Fruit fly (Drosophila melanogaster): Measurements from ENCODE around the gene Stam.

The Stam gene

dm6 chr2L:10856328-10856942 is 1.9 kb upstream of the Stam start, which contains the start of gene Dnz1 (continued):
- peak; percentile 7 for TF ChIP-seq kay (GFP tag; optimal IDR thresholded peaks at IDR 0.05)
- peak; percentile 39 for TF ChIP-seq CG13894 (tag; optimal IDR thresholded peaks at IDR 0.05)
- peak; percentile 86 for TF ChIP-seq vvl (GFP tag; IDR thresholded peaks at IDR 0.05)
- TF ChIP-seq CG7786 (GFP tag; optimal IDR thresholded peaks at IDR 0.05): no peak
- no peak for TF ChIP-seq fru (optimal IDR thresholded peaks at IDR 0.05)
- no peak for TF ChIP-seq CG6765 (GFP tag; optimal IDR thresholded peaks at IDR 0.05)
- peak; percentile 64 for TF ChIP-seq CG17361 (GFP tag; IDR thresholded peaks at IDR 0.05)
- peak; percentile 59 for TF ChIP-seq CG18262 (tag; optimal IDR thresholded peaks at IDR 0.05)
- no peak for TF ChIP-seq org-1 (GFP tag; optimal IDR thresholded peaks at IDR 0.05)
- no peak for TF ChIP-seq CG11093 (GFP tag; IDR thresholded peaks at IDR 0.05)
- TF ChIP-seq pb (GFP tag; optimal IDR thresholded peaks at IDR 0.05): no peak
- TF ChIP-seq CG30020 (tag; optimal IDR thresholded peaks at IDR 0.05): peak; percentile 14
- peak; percentile 43 for TF ChIP-seq ind (GFP tag; optimal IDR thresholded peaks at IDR 0.05)
- TF ChIP-seq CG7271 (tag; optimal IDR thresholded peaks at IDR 0.05): no peak
- peak; percentile 34 for TF ChIP-seq CG3995 (GFP tag; optimal IDR thresholded peaks at IDR 0.05)
- peak; percentile 45 for TF ChIP-seq Rx (GFP tag; IDR thresholded peaks at IDR 0.05)
- no peak for TF ChIP-seq usp (GFP tag; optimal IDR thresholded peaks at IDR 0.05)
- TF ChIP-seq CG33557 (GFP tag; optimal IDR thresholded peaks at IDR 0.05): no peak
- TF ChIP-seq MESR4 (GFP tag; optimal IDR thresholded peaks at IDR 0.05): peak; percentile 80
- TF ChIP-seq gsb-n (tag; optimal IDR thresholded peaks at IDR 0.05): peak; percentile 54
- TF ChIP-seq Lpt (GFP tag; optimal IDR thresholded peaks at IDR 0.05): no peak
- TF ChIP-seq CG2202 (tag; optimal IDR thresholded peaks at IDR 0.05): no peak
- TF ChIP-seq CG17829 (tag; optimal IDR thresholded peaks at IDR 0.05): peak; percentile 63
- peak; percentile 10; the same call in 1 of the 2 replicates for TF ChIP-seq Adf1 (GFP tag; IDR thresholded peaks at IDR 0.05)
- peak; percentile 39 for TF ChIP-seq al (GFP tag; IDR thresholded peaks at IDR 0.05)
- peak; percentile 48 for TF ChIP-seq CG13296 (GFP tag; optimal IDR thresholded peaks at IDR 0.05)
- peak; percentile 23 for TF ChIP-seq trem (tag; optimal IDR thresholded peaks at IDR 0.05)
- no peak for TF ChIP-seq danr (GFP tag; IDR thresholded peaks at IDR 0.05)
- peak; percentile 33 for TF ChIP-seq Sox100B (GFP tag; optimal IDR thresholded peaks at IDR 0.05)
- TF ChIP-seq HLHmδ (GFP tag; optimal IDR thresholded peaks at IDR 0.05): no peak
- peak; percentile 83 for TF ChIP-seq crol (GFP tag; IDR thresholded peaks at IDR 0.05)
- TF ChIP-seq seq (GFP tag; IDR thresholded peaks at IDR 0.05): no peak
- TF ChIP-seq Nf-YC (tag; optimal IDR thresholded peaks at IDR 0.05): peak; percentile 48
- TF ChIP-seq CG10321 (GFP tag; IDR thresholded peaks at IDR 0.05): no peak
- TF ChIP-seq kni (GFP tag; optimal IDR thresholded peaks at IDR 0.05): no peak
- peak; percentile 8 for TF ChIP-seq CG10543 (GFP tag; optimal IDR thresholded peaks at IDR 0.05)
- peak; percentile 52 for TF ChIP-seq Chrac-16 (GFP tag; optimal IDR thresholded peaks at IDR 0.05)
- TF ChIP-seq sim (GFP tag; IDR thresholded peaks at IDR 0.05): no peak
- TF ChIP-seq shn (GFP tag; optimal IDR thresholded peaks at IDR 0.05): no peak
- TF ChIP-seq Blimp-1 (GFP tag; optimal IDR thresholded peaks at IDR 0.05): peak; percentile 22
- TF ChIP-seq D (optimal IDR thresholded peaks at IDR 0.05): no peak
- no peak for TF ChIP-seq D (GFP tag; optimal IDR thresholded peaks at IDR 0.05)
- TF ChIP-seq HHEX (GFP tag; optimal IDR thresholded peaks at IDR 0.05): peak; percentile 1
- TF ChIP-seq maf-S (GFP tag; optimal IDR thresholded peaks at IDR 0.05): no peak
- TF ChIP-seq chm (GFP tag; IDR thresholded peaks at IDR 0.05): peak; percentile 58
- TF ChIP-seq tx (GFP tag; optimal IDR thresholded peaks at IDR 0.05): peak; percentile 22
- no peak for TF ChIP-seq dmrt11E (tag; optimal IDR thresholded peaks at IDR 0.05)
- peak; percentile 68 for TF ChIP-seq CG7839 (tag; optimal IDR thresholded peaks at IDR 0.05)
- no peak for TF ChIP-seq ham (GFP tag; IDR thresholded peaks at IDR 0.05)
- no peak for TF ChIP-seq croc (GFP tag; conservative IDR thresholded peaks at IDR 0.05)
- no peak for TF ChIP-seq unc-4 (GFP tag; IDR thresholded peaks at IDR 0.05; ENCODE audit: partially characterized antibody)
- TF ChIP-seq CG9727 (GFP tag; optimal IDR thresholded peaks at IDR 0.05): peak; percentile 43
